Fruit fly (Drosophila melanogaster) whole organism, prepupa: ENCODE data around the gene CG10508.

Experiments used
- Ets21C ChIP-seq: fragments of 200-800 bp; sonication (Bioruptor generic); optimal IDR thresholded peaks from 3 replicates; lab custom pipeline; 2016; ENCODE audit warnings: missing biosample characterization, missing genetic modification characterization
- eg ChIP-seq: fragments of 200-800 bp; sonication (Bioruptor generic); IDR thresholded peaks from 3 replicates; pipeline ENCODE4 v1.3.6; 2022; ENCODE audit warnings: missing biosample characterization, missing genetic modification characterization

DNA sequence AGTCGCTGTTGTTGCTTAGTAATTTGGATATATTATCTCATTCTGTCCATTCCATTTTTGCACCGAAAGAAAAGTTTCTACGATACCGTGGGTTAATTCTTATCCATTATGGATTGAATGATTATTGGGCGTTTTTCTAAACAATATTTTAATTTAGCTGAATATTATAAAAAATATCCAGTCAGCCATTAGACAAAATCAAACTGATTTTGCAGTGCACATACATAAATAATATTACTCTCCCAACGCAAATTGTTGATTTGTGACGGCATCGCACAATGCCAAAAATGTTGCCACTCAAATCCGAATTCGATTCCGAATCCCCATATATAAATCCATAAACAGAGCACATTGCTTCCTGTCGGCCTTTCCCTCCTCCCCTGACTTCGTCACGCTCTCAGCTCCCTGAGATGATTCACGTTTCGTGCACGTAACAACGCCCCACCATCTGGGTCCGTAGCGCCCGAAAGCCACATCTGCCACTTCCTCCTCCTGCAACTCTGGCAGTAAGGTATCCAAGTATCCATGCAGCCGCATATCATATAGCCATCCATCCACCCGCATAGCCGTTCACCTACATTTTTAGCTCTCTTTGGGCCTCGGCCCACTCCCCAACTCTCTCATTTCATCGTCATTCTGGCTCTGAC, 33.0 kb upstream of the CG10508 start:
- TF ChIP-seq Ets21C (GFP tag; lab: Kevin White, UChicago) (no peak), eg (peak; percentile 85)
